Fruit fly (Drosophila melanogaster) whole organism, pupa: ENCODE data around the gene Mrgn1.
A peak's percentile ranks its signal among the peaks of the same experiment; 100 is the strongest.

Source experiments
- CG10348 ChIP-seq: fragments of 200-800 bp; sonication (Bioruptor generic); IDR thresholded peaks from 2 replicates; pipeline ENCODE4 v1.3.6; 2022; ENCODE audit warnings: missing biosample characterization, missing genetic modification characterization
- CG32121 ChIP-seq: fragments of 200-800 bp; sonication (Bioruptor generic); IDR thresholded peaks from 2 replicates; pipeline ENCODE4 v1.3.6; 2022; ENCODE audit warnings: missing biosample characterization, missing genetic modification characterization
- CG4496 ChIP-seq: fragments of 200-800 bp; sonication (Bioruptor generic); IDR thresholded peaks from 3 replicates; pipeline ENCODE4 v1.3.6; 2022; ENCODE audit warnings: missing biosample characterization, missing genetic modification characterization
- CG8301 ChIP-seq: fragments of 200-800 bp; sonication (Bioruptor generic); optimal IDR thresholded peaks from 2 replicates; lab custom pipeline; 2018; ENCODE audit warnings: missing biosample characterization, mild to moderate bottlenecking, missing genetic modification characterization
- CG9948 ChIP-seq: fragments of 200-800 bp; sonication (Bioruptor generic); optimal IDR thresholded peaks from 2 replicates; lab custom pipeline; 2018; ENCODE audit warnings: missing biosample characterization, mild to moderate bottlenecking, missing genetic modification characterization, moderate library complexity
- Ets98B ChIP-seq: fragments of 200-800 bp; sonication (Bioruptor generic); IDR thresholded peaks from 2 replicates; pipeline ENCODE4 v1.3.6; 2022; ENCODE audit warnings: missing biosample characterization, missing genetic modification characterization
- Pif1B ChIP-seq: fragments of 200-800 bp; sonication (Bioruptor generic); optimal IDR thresholded peaks from 3 replicates; lab custom pipeline; 2016; ENCODE audit warnings: missing biosample characterization, missing genetic modification characterization

DNA sequence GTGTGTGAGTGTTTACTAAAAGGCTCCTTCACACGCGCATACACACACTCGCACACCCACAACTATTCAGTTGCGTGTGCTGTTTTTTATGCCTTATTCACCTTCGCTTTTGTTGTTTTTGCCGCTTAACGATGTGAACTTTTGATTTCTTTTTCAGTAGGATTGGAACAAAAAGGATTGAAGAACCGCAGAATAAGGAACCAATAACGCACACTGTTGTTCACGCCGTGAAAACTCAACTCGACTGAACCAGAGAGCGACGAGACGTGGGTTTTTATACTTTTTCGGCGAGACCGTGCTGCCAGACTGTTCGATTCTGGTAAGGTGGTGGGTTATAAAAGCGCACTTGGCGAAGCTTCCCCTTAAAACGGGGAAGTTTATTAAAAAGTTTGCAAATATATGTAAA is 33.4 kb upstream of the Mrgn1 start, which contains the start of gene Pdcd4:
- TF ChIP-seq CG8301, result peak; percentile 16
- peak; percentile 42; the same call in 1 of the 2 replicates for TF ChIP-seq CG32121 (GFP tag; lab: Robert Waterston, UW)
- TF ChIP-seq Ets98B (GFP tag; lab: Robert Waterston, UW), result peak; percentile 28; the same call in 1 of the 2 replicates
- peak; percentile 34 for TF ChIP-seq Pif1B (GFP tag; lab: Kevin White, UChicago)
- TF ChIP-seq CG10348 (GFP tag; lab: Robert Waterston, UW), result no peak
- TF ChIP-seq CG4496 (GFP tag; lab: Robert Waterston, UW), result peak; percentile 67; the same call in 2 of the 3 replicates
- TF ChIP-seq CG9948 (tag; lab: Kevin White, UChicago), result peak; percentile 38
